Fruit fly (Drosophila melanogaster) whole organism, embryonic: ENCODE results near the gene mthl14.

Source experiments
- ATbp ChIP-seq: fragments of 200-800 bp; sonication (Bioruptor generic); optimal IDR thresholded peaks from 2 replicates; lab custom pipeline; 2017; ENCODE audit warnings: missing biosample characterization, mild to moderate bottlenecking, missing genetic modification characterization, missing genetic modification reagents
- Abd-B ChIP-seq: fragments of 200-800 bp; sonication (Bioruptor generic); optimal IDR thresholded peaks from 2 replicates; lab custom pipeline; 2018; ENCODE audit warnings: missing biosample characterization, mild to moderate bottlenecking, missing genetic modification characterization, moderate library complexity
- Aef1 ChIP-seq: fragments of 200-800 bp; sonication (Bioruptor generic); IDR thresholded peaks from 3 replicates; pipeline ENCODE4 v1.3.6; 2022; ENCODE audit warnings: missing biosample characterization, missing genetic modification characterization
- B-H2 ChIP-seq: fragments of 200-800 bp; sonication (Bioruptor generic); optimal IDR thresholded peaks from 2 replicates; lab custom pipeline; 2018; ENCODE audit warnings: missing biosample characterization, mild to moderate bottlenecking, missing genetic modification characterization
- CG10959 ChIP-seq: fragments of 200-800 bp; sonication (Bioruptor generic); IDR thresholded peaks from 2 replicates; pipeline ENCODE4 v1.3.6; 2022; ENCODE audit warnings: missing biosample characterization, missing genetic modification characterization
- CG1233 ChIP-seq: fragments of 200-800 bp; sonication (Bioruptor generic); optimal IDR thresholded peaks from 4 replicates; lab custom pipeline; 2018; ENCODE audit warnings: missing biosample characterization, mild to moderate bottlenecking, missing genetic modification characterization
- CG12659 ChIP-seq: fragments of 200-800 bp; sonication (Bioruptor generic); optimal IDR thresholded peaks from 3 replicates; lab custom pipeline; 2017; ENCODE audit warnings: mild to moderate bottlenecking, missing biosample characterization, missing genetic modification reagents, missing genetic modification characterization
- CG15696 ChIP-seq: fragments of 200-800 bp; sonication (Bioruptor generic); optimal IDR thresholded peaks from 2 replicates; lab custom pipeline; 2019; ENCODE audit warnings: missing biosample characterization, mild to moderate bottlenecking, missing genetic modification characterization, moderate library complexity
- CG16779 ChIP-seq: fragments of 200-800 bp; sonication (Bioruptor generic); IDR thresholded peaks from 2 replicates; pipeline ENCODE4 v1.3.6; 2022; ENCODE audit warnings: missing biosample characterization, missing genetic modification characterization
- CG2120 ChIP-seq: fragments of 200-800 bp; sonication (Bioruptor generic); optimal IDR thresholded peaks from 3 replicates; lab custom pipeline; 2016; ENCODE audit warnings: missing biosample characterization, missing genetic modification characterization
- CG2712 ChIP-seq: fragments of 200-800 bp; optimal IDR thresholded peaks from 3 replicates; lab custom pipeline; 2019; ENCODE audit warnings: missing biosample characterization, mild to moderate bottlenecking, missing genetic modification characterization, moderate library complexity
- CG32767 ChIP-seq: fragments of 200-800 bp; sonication (Bioruptor generic); IDR thresholded peaks from 2 replicates; pipeline ENCODE4 v1.3.6; 2022; ENCODE audit warnings: missing biosample characterization, missing genetic modification characterization
- CG33213 ChIP-seq: fragments of 200-800 bp; sonication (Bioruptor generic); optimal IDR thresholded peaks from 3 replicates; lab custom pipeline; 2016; ENCODE audit warnings: missing biosample characterization, missing genetic modification characterization
- CG34224 ChIP-seq: fragments of 200-800 bp; sonication (Bioruptor generic); IDR thresholded peaks from 3 replicates; pipeline ENCODE4 v1.3.6; 2022; ENCODE audit warnings: missing biosample characterization, missing genetic modification characterization; ENCODE audit not compliant: partially characterized antibody
- CG4424 ChIP-seq: fragments of 200-800 bp; sonication (Bioruptor generic); optimal IDR thresholded peaks from 3 replicates; lab custom pipeline; 2016; ENCODE audit warnings: missing biosample characterization, missing genetic modification characterization
- CG4707 ChIP-seq: fragments of 200-800 bp; sonication (Bioruptor generic); optimal IDR thresholded peaks from 2 replicates; lab custom pipeline; 2018; ENCODE audit warnings: missing biosample characterization, mild to moderate bottlenecking, missing genetic modification characterization, moderate library complexity
- CG6813 ChIP-seq: fragments of 200-800 bp; sonication (Bioruptor generic); optimal IDR thresholded peaks from 2 replicates; lab custom pipeline; 2017; ENCODE audit warnings: missing biosample characterization, missing genetic modification characterization, mild to moderate bottlenecking, moderate library complexity, missing genetic modification reagents
- CG7271 ChIP-seq: fragments of 200-800 bp; sonication (Bioruptor generic); optimal IDR thresholded peaks from 2 replicates; lab custom pipeline; 2018; ENCODE audit warnings: missing biosample characterization, mild to moderate bottlenecking, missing genetic modification characterization, moderate library complexity
- CG7928 ChIP-seq: fragments of 200-800 bp; sonication (Bioruptor generic); optimal IDR thresholded peaks from 2 replicates; lab custom pipeline; 2017; ENCODE audit warnings: missing biosample characterization, mild to moderate bottlenecking, missing genetic modification characterization
- CG9876 ChIP-seq: fragments of 200-800 bp; sonication (Bioruptor generic); optimal IDR thresholded peaks from 2 replicates; lab custom pipeline; 2016; ENCODE audit warnings: missing biosample characterization, missing genetic modification characterization
- HLH3B ChIP-seq: fragments of 200-800 bp; sonication (Bioruptor generic); IDR thresholded peaks from 2 replicates; pipeline ENCODE4 v1.3.6; 2022; ENCODE audit warnings: missing biosample characterization, missing genetic modification characterization
- Lhr ChIP-seq: fragments of 200-800 bp; sonication (Bioruptor generic); optimal IDR thresholded peaks from 3 replicates; lab custom pipeline; 2017; ENCODE audit warnings: mild to moderate bottlenecking, missing biosample characterization, missing genetic modification reagents, missing genetic modification characterization
- Lim3 ChIP-seq: fragments of 200-800 bp; sonication (Bioruptor generic); IDR thresholded peaks from 2 replicates; pipeline ENCODE4 v1.3.6; 2022; ENCODE audit warnings: missing biosample characterization, missing genetic modification characterization
- MTF-1 ChIP-seq: fragments of 200-800 bp; sonication (Bioruptor generic); optimal IDR thresholded peaks from 2 replicates; lab custom pipeline; 2018; ENCODE audit warnings: missing biosample characterization, mild to moderate bottlenecking, missing genetic modification characterization, borderline replicate concordance
- Oli ChIP-seq: fragments of 200-800 bp; sonication (Bioruptor generic); optimal IDR thresholded peaks from 2 replicates; lab custom pipeline; 2018; ENCODE audit warnings: missing biosample characterization, mild to moderate bottlenecking, missing genetic modification characterization, moderate library complexity
- Ptx1 ChIP-seq: fragments of 200-800 bp; sonication (Bioruptor generic); IDR thresholded peaks from 2 replicates; pipeline ENCODE4 v1.3.6; 2022; ENCODE audit warnings: missing biosample characterization, missing genetic modification characterization
- Tbp ChIP-seq: fragments of >200 bp; optimal IDR thresholded peaks from 2 replicates; lab custom pipeline; 2018; ENCODE audit warnings: missing biosample characterization, missing genetic modification characterization
- chinmo ChIP-seq: fragments of 200-800 bp; sonication (Bioruptor generic); IDR thresholded peaks from 4 replicates; pipeline ENCODE4 v1.3.6; 2022; ENCODE audit warnings: missing biosample characterization, missing genetic modification characterization; ENCODE audit not compliant: partially characterized antibody
- gcm2 ChIP-seq: fragments of 200-800 bp; sonication (Bioruptor generic); optimal IDR thresholded peaks from 2 replicates; lab custom pipeline; 2016; ENCODE audit warnings: missing biosample characterization, missing genetic modification characterization
- grau ChIP-seq: fragments of 200-800 bp; optimal IDR thresholded peaks from 3 replicates; lab custom pipeline; 2019; ENCODE audit warnings: missing biosample characterization, mild to moderate bottlenecking, missing genetic modification characterization, moderate library complexity
- grn ChIP-seq: fragments of 200-800 bp; sonication (Bioruptor generic); optimal IDR thresholded peaks from 3 replicates; lab custom pipeline; 2017; ENCODE audit warnings: missing biosample characterization, missing genetic modification characterization
- hb ChIP-seq: fragments of 200-800 bp; sonication (Bioruptor generic); IDR thresholded peaks from 3 replicates; pipeline ENCODE4 v1.3.6; 2022; ENCODE audit warnings: missing biosample characterization, missing genetic modification characterization; ENCODE audit not compliant: partially characterized antibody
- inv ChIP-seq: fragments of 200-800 bp; sonication (Bioruptor generic); IDR thresholded peaks from 2 replicates; pipeline ENCODE4 v1.3.6; 2022; ENCODE audit warnings: missing biosample characterization, missing genetic modification characterization; ENCODE audit not compliant: partially characterized antibody
- jumu ChIP-seq: fragments of 200-800 bp; sonication (Bioruptor generic); optimal IDR thresholded peaks from 3 replicates; lab custom pipeline; 2016; ENCODE audit warnings: missing biosample characterization, missing genetic modification characterization
- kay ChIP-seq: fragments of 200-800 bp; sonication (Bioruptor generic); optimal IDR thresholded peaks from 2 replicates; lab custom pipeline; 2016; ENCODE audit warnings: missing biosample characterization, missing genetic modification characterization
- lola ChIP-seq, 3 experiments: fragments of >200 bp in 2 of 3; fragments of 200-800 bp in 1 of 3; sonication (Bioruptor generic) in 1 of 3; optimal IDR thresholded peaks; 2 replicates each; lab custom pipeline; 2017 to 2019; ENCODE audit warnings: missing biosample characterization in 3 of 3, missing genetic modification characterization in 3 of 3, mild to moderate bottlenecking in 1 of 3, moderate library complexity in 1 of 3
- mam ChIP-seq: fragments of 200-800 bp; sonication (Bioruptor generic); optimal IDR thresholded peaks from 3 replicates; lab custom pipeline; 2016; ENCODE audit warnings: missing biosample characterization, missing genetic modification characterization
- pita ChIP-seq: fragments of 200-800 bp; sonication (Bioruptor generic); optimal IDR thresholded peaks from 2 replicates; lab custom pipeline; 2017; ENCODE audit warnings: missing biosample characterization, mild to moderate bottlenecking, missing genetic modification characterization
- prd ChIP-seq, 3 experiments: fragments of >200 bp in 2 of 3; fragments of 200-800 bp in 1 of 3; sonication (Bioruptor generic) in 1 of 3; optimal IDR thresholded peaks in 2 of 3; IDR thresholded peaks in 1 of 3; 2 replicates in 2 of 3; 3 replicates in 1 of 3; pipeline versions ENCODE4 v1.3.6 to Lab custom; 2017 to 2022; ENCODE audit warnings: missing biosample characterization in 1 of 3, missing genetic modification characterization in 1 of 3
- salm ChIP-seq: fragments of 200-800 bp; sonication (Bioruptor generic); optimal IDR thresholded peaks from 2 replicates; lab custom pipeline; 2018; ENCODE audit warnings: missing biosample characterization, mild to moderate bottlenecking, missing genetic modification characterization
- sr ChIP-seq: fragments of 200-800 bp; sonication (Bioruptor generic); IDR thresholded peaks from 3 replicates; pipeline ENCODE4 v1.3.6; 2022; ENCODE audit warnings: missing biosample characterization, missing genetic modification characterization
- sug ChIP-seq: fragments of 200-800 bp; optimal IDR thresholded peaks from 2 replicates; lab custom pipeline; 2019; ENCODE audit warnings: missing biosample characterization, mild to moderate bottlenecking, missing genetic modification characterization, moderate library complexity
- tgo ChIP-seq: fragments of 200-800 bp; sonication (Bioruptor generic); IDR thresholded peaks from 3 replicates; pipeline ENCODE4 v1.3.6; 2022; ENCODE audit warnings: missing biosample characterization, missing genetic modification characterization
- toy ChIP-seq: fragments of 200-800 bp; sonication (Bioruptor generic); IDR thresholded peaks from 2 replicates; pipeline ENCODE4 v1.3.6; 2022; ENCODE audit warnings: missing biosample characterization, missing genetic modification characterization
- ttk ChIP-seq: fragments of 200-800 bp; sonication (Bioruptor generic); IDR thresholded peaks from 2 replicates; pipeline ENCODE4 v2.1.2; 2022; ENCODE audit warnings: missing biosample characterization, missing genetic modification characterization
- wek ChIP-seq: fragments of 200-800 bp; sonication (Bioruptor generic); optimal IDR thresholded peaks from 3 replicates; lab custom pipeline; 2018; ENCODE audit warnings: missing biosample characterization, mild to moderate bottlenecking, missing genetic modification characterization, moderate library complexity
- yki ChIP-seq: fragments of >200 bp; optimal IDR thresholded peaks from 3 replicates; lab custom pipeline; 2018
- z ChIP-seq: fragments of 200-800 bp; sonication (Bioruptor generic); IDR thresholded peaks from 3 replicates; pipeline ENCODE4 v1.3.6; 2022; ENCODE audit warnings: missing biosample characterization, missing genetic modification characterization

Gene mthl14

DNA sequence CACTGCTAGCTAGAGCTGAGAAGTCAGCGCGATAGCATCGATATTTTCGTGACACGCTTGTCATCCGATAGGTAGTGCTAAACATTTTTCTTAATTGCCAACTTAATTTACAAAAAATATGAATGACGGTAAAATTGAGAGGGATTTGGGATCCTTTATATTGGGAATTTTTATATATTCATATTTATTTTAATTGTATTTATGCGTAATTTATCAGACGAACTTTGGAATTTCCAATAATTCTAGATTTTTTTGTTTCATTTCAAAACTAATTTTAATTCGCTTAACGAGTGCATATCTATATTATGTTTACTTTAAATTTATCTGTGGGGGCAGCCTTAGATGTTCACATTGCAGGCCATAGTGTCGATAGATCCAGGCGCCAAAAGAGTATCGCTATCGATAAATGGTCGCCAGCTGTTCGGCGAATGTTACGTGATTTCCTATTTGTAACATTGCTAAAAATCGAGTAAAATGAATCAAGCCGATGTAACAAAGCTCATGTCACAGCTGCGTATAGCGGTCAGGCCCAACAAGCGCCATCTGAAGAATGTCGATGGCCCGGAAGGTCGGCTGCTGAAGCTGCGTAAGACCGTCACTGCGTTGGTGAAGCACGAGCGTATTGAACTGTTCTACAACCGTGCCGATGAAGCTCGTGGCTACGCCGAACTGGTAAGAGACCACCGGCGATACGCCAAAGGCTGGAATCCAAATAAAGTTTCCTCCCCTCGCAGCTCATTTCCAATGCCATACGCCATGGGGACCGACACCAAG lies 17.3 kb downstream of the mthl14 start, which contains the start of the genes Tudor-SN and mRpL17 (continued):
- peak; percentile 17 for TF ChIP-seq CG7928 (GFP tag; lab: Kevin White, UChicago)
- TF ChIP-seq CG12659 (GFP tag; lab: Kevin White, UChicago), result peak; percentile 61
- TF ChIP-seq gcm2, result no peak
- no peak for TF ChIP-seq CG10959 (GFP tag; lab: Robert Waterston, UW)
- peak in 1 of 3 experiments; percentile 55 for TF ChIP-seq lola (GFP tag; optimal IDR thresholded peaks at IDR 0.05; lab: Kevin White, UChicago)
- no peak for TF ChIP-seq pita (GFP tag; lab: Kevin White, UChicago)
- peak; percentile 40 for TF ChIP-seq CG15696 (tag; lab: Kevin White, UChicago)
- no peak for TF ChIP-seq jumu (GFP tag; lab: Kevin White, UChicago)
- TF ChIP-seq toy (GFP tag; lab: Robert Waterston, UW), result no peak
- TF ChIP-seq ATbp (GFP tag; lab: Kevin White, UChicago), result no peak
- TF ChIP-seq CG6813 (GFP tag; lab: Kevin White, UChicago), result no peak
- no peak for TF ChIP-seq grn (GFP tag; lab: Kevin White, UChicago)
- TF ChIP-seq Tbp (GFP tag; lab: Kevin White, UChicago), result no peak
- no peak for TF ChIP-seq Lim3 (GFP tag; lab: Robert Waterston, UW)
- no peak for TF ChIP-seq salm
- no peak for TF ChIP-seq ttk
- TF ChIP-seq yki (lab: Kevin White, UChicago), result no peak
- TF ChIP-seq mam (GFP tag; lab: Kevin White, UChicago), result peak; percentile 47
- no peak for TF ChIP-seq MTF-1 (GFP tag; lab: Kevin White, UChicago)
- no peak for TF ChIP-seq Oli (tag; lab: Kevin White, UChicago)
- TF ChIP-seq grau (tag; lab: Kevin White, UChicago), result peak; percentile 46
- TF ChIP-seq Ptx1 (GFP tag; lab: Robert Waterston, UW), result peak; percentile 29; the same call in 1 of the 2 replicates
- no peak for TF ChIP-seq prd (optimal IDR thresholded peaks at IDR 0.05; lab: Kevin White, UChicago)
- peak; percentile 42; the same call in 1 of the 3 replicates for TF ChIP-seq prd (GFP tag; IDR thresholded peaks at IDR 0.05; lab: Robert Waterston, UW)
- peak; percentile 89 for TF ChIP-seq CG34224 (GFP tag; lab: Robert Waterston, UW)
- TF ChIP-seq CG7271 (tag; lab: Kevin White, UChicago), result no peak
- peak; percentile 60 for TF ChIP-seq CG4424 (GFP tag; lab: Kevin White, UChicago)
- peak; percentile 29 for TF ChIP-seq Lhr
- peak; percentile 69 for TF ChIP-seq CG2712 (tag; lab: Kevin White, UChicago)
- 0 out of 2 replicates have a peak, but pooled peaks have one; percentile 33 for TF ChIP-seq CG16779
- TF ChIP-seq hb (GFP tag; lab: Robert Waterston, UW), result peak; percentile 97
- TF ChIP-seq sr (GFP tag; lab: Robert Waterston, UW), result no peak
- TF ChIP-seq tgo (GFP tag; lab: Robert Waterston, UW), result peak; percentile 21; the same call in 1 of the 3 replicates
- no peak for TF ChIP-seq HLH3B
- TF ChIP-seq kay, result peak; percentile 25
- peak; percentile 92; the same call in 2 of the 4 replicates for TF ChIP-seq chinmo (GFP tag; lab: Robert Waterston, UW)
- TF ChIP-seq CG9876, result no peak
- peak; percentile 41 for TF ChIP-seq sug (tag; lab: Kevin White, UChicago)
- TF ChIP-seq wek, result no peak
- TF ChIP-seq CG33213, result peak; percentile 54
- peak; percentile 98 for TF ChIP-seq inv (GFP tag; lab: Robert Waterston, UW)
- TF ChIP-seq z (GFP tag; lab: Robert Waterston, UW), result no peak
- no peak for TF ChIP-seq CG4707 (GFP tag; lab: Kevin White, UChicago)
- TF ChIP-seq B-H2 (GFP tag; lab: Kevin White, UChicago), result peak; percentile 41
- TF ChIP-seq CG32767 (GFP tag; lab: Robert Waterston, UW), result no peak
- peak; percentile 59 for TF ChIP-seq CG2120 (GFP tag; lab: Kevin White, UChicago)
- no peak for TF ChIP-seq Aef1 (GFP tag; lab: Robert Waterston, UW)
- no peak for TF ChIP-seq Abd-B (GFP tag; lab: Kevin White, UChicago)
- no peak for TF ChIP-seq CG1233 (GFP tag; lab: Kevin White, UChicago)
